Worm (Caenorhabditis elegans): Measurements from ENCODE around the gene pdtf-1.

ce11 chrIV:8473756-8474155 is 40.9 kb downstream of the pdtf-1 start, which contains the start of gene C28C12.11:
- TF ChIP-seq ceh-8 (GFP tag; optimal IDR thresholded peaks at IDR 0.05) (no peak), ama-1 (optimal IDR thresholded peaks at IDR 0.05) (no peak), unc-98 (GFP tag; IDR thresholded peaks at IDR 0.05) (no peak), elt-3 (tag; optimal IDR thresholded peaks at IDR 0.05) (no peak), nhr-77 (tag; optimal IDR thresholded peaks at IDR 0.05) (no peak), mab-9 (GFP tag; IDR thresholded peaks at IDR 0.05) (no peak), nhr-28 (tag; optimal IDR thresholded peaks at IDR 0.05) (no peak), mep-1 (tag; optimal IDR thresholded peaks at IDR 0.05) (no peak), nhr-11 (tag; optimal IDR thresholded peaks at IDR 0.05) (no peak), blmp-1 (tag; optimal IDR thresholded peaks at IDR 0.05) (no peak), lin-13 (GFP tag; optimal IDR thresholded peaks at IDR 0.05) (no peak), fkh-10 (GFP tag; optimal IDR thresholded peaks at IDR 0.05) (no peak), nhr-85 (tag) (no peak), lin-15B (tag; optimal IDR thresholded peaks at IDR 0.05) (no peak)
